Worm (Caenorhabditis elegans) whole organism, young adult: ENCODE data around the gene mgl-1.

Experiments
- B0019.2 ChIP-seq: fragments of 200-800 bp; sonication (Bioruptor generic); conservative IDR thresholded peaks from 2 replicates; pipeline ENCODE4 v1.3.6; 2022; ENCODE audit warnings: missing genetic modification reagents, missing genetic modification characterization, missing compliant biosample characterization
- D2030.7 ChIP-seq: fragments of 200-800 bp; sonication (Bioruptor generic); IDR thresholded peaks from 2 replicates; pipeline ENCODE4 v1.3.6; 2022; ENCODE audit warnings: missing genetic modification reagents, missing genetic modification characterization, missing compliant biosample characterization
- F10E7.11 ChIP-seq: sonication (generic microtip); optimal IDR thresholded peaks from 2 replicates; lab custom pipeline; 2017; ENCODE audit warnings: mild to moderate bottlenecking, missing genetic modification characterization, moderate library complexity, missing compliant biosample characterization
- F37B4.10 ChIP-seq: fragments of 200-800 bp; sonication (Bioruptor generic); IDR thresholded peaks from 2 replicates; pipeline ENCODE4 v1.3.6; 2022; ENCODE audit warnings: missing genetic modification characterization, missing compliant biosample characterization
- F55B11.4 ChIP-seq: sonication (generic microtip); optimal IDR thresholded peaks from 2 replicates; lab custom pipeline; 2016; ENCODE audit warnings: missing compliant biosample characterization, missing genetic modification characterization, borderline replicate concordance; ENCODE audit not compliant: insufficient read depth
- T07F8.4 ChIP-seq: sonication (generic microtip); optimal IDR thresholded peaks from 2 replicates; lab custom pipeline; 2016; ENCODE audit warnings: mild to moderate bottlenecking, missing genetic modification characterization, moderate library complexity, missing compliant biosample characterization
- T26A5.8 ChIP-seq: sonication (generic microtip); optimal IDR thresholded peaks from 2 replicates; lab custom pipeline; 2016; ENCODE audit warnings: missing genetic modification characterization, missing compliant biosample characterization
- Y56A3A.18 ChIP-seq: fragments of 200-800 bp; sonication (Bioruptor generic); IDR thresholded peaks from 2 replicates; pipeline ENCODE4 v1.3.6; 2022; ENCODE audit warnings: missing genetic modification reagents, missing genetic modification characterization, missing compliant biosample characterization
- Y67H2A.10 ChIP-seq: fragments of 200-800 bp; sonication (Bioruptor generic); conservative IDR thresholded peaks from 2 replicates; pipeline ENCODE4 v1.3.6; 2022; ENCODE audit warnings: missing genetic modification reagents, missing genetic modification characterization, missing compliant biosample characterization
- Y79H2A.3 ChIP-seq: fragments of 200-800 bp; sonication (Bioruptor generic); conservative IDR thresholded peaks from 2 replicates; pipeline ENCODE4 v1.3.6; 2022; ENCODE audit warnings: missing genetic modification reagents, missing genetic modification characterization, missing compliant biosample characterization
- Y95B8A.8 ChIP-seq: fragments of 200-800 bp; sonication (Bioruptor generic); IDR thresholded peaks from 2 replicates; pipeline ENCODE4 v1.3.6; 2022; ENCODE audit warnings: missing genetic modification reagents, missing genetic modification characterization, missing compliant biosample characterization
- akir-1 ChIP-seq: fragments of 200-800 bp; sonication (Bioruptor generic); optimal IDR thresholded peaks from 2 replicates; lab custom pipeline; 2018; ENCODE audit warnings: mild to moderate bottlenecking, missing genetic modification characterization, moderate library complexity, missing compliant biosample characterization
- attf-3 ChIP-seq: fragments of 200-800 bp; sonication (Bioruptor generic); conservative IDR thresholded peaks from 2 replicates; pipeline ENCODE4 v1.3.6; 2022; ENCODE audit warnings: missing genetic modification reagents, missing genetic modification characterization, missing compliant biosample characterization
- attf-6 ChIP-seq: fragments of 200-800 bp; sonication (Bioruptor generic); IDR thresholded peaks from 2 replicates; pipeline ENCODE4 v1.3.6; 2022; ENCODE audit warnings: missing genetic modification reagents, missing genetic modification characterization, missing compliant biosample characterization
- ceh-40 ChIP-seq: fragments of 200-800 bp; sonication (Bioruptor generic); IDR thresholded peaks from 2 replicates; pipeline ENCODE4 v1.3.6; 2022; ENCODE audit warnings: missing genetic modification characterization, missing compliant biosample characterization
- ceh-91 ChIP-seq: fragments of 200-800 bp; sonication (Bioruptor generic); IDR thresholded peaks from 2 replicates; pipeline ENCODE4 v1.3.6; 2022; ENCODE audit warnings: missing genetic modification reagents, missing genetic modification characterization, missing compliant biosample characterization
- chd-7 ChIP-seq: sonication (generic microtip); optimal IDR thresholded peaks from 2 replicates; lab custom pipeline; 2016; ENCODE audit warnings: mild to moderate bottlenecking, missing genetic modification characterization, moderate library complexity, missing compliant biosample characterization
- dpl-1 ChIP-seq: fragments of 150-350 bp; optimal IDR thresholded peaks from 2 replicates; lab custom pipeline; 2014; ENCODE audit warnings: missing biosample characterization, missing genetic modification reagents, missing genetic modification characterization
- egl-18 ChIP-seq: fragments of 200-800 bp; sonication (Bioruptor generic); IDR thresholded peaks from 2 replicates; pipeline ENCODE4 v1.3.6; 2022; ENCODE audit warnings: missing genetic modification reagents, missing genetic modification characterization, missing compliant biosample characterization
- hlh-12 ChIP-seq: sonication (generic microtip); optimal IDR thresholded peaks from 2 replicates; lab custom pipeline; 2016; ENCODE audit warnings: missing genetic modification characterization, missing compliant biosample characterization
- hmg-1.2 ChIP-seq: fragments of 200-800 bp; sonication (Bioruptor generic); IDR thresholded peaks from 2 replicates; pipeline ENCODE4 v1.3.6; 2022; ENCODE audit warnings: missing genetic modification reagents, missing genetic modification characterization, missing compliant biosample characterization
- hrde-1 ChIP-seq: sonication (generic microtip); optimal IDR thresholded peaks from 2 replicates; lab custom pipeline; 2016; ENCODE audit warnings: missing genetic modification characterization, mild to moderate bottlenecking, missing compliant biosample characterization, moderate library complexity, missing genotype, missing genetic modification reagents, borderline replicate concordance
- hsf-1 ChIP-seq: fragments of 200-800 bp; sonication (Bioruptor generic); IDR thresholded peaks from 2 replicates; pipeline ENCODE4 v1.3.6; 2022; ENCODE audit warnings: missing genetic modification reagents, missing genetic modification characterization, missing compliant biosample characterization
- lin-40 ChIP-seq: sonication (generic microtip); optimal IDR thresholded peaks from 2 replicates; lab custom pipeline; 2016; ENCODE audit warnings: missing genetic modification characterization, mild to moderate bottlenecking, missing compliant biosample characterization, missing genotype, missing genetic modification reagents
- lir-1 ChIP-seq: fragments of 200-800 bp; sonication (Bioruptor generic); conservative IDR thresholded peaks from 2 replicates; pipeline ENCODE4 v1.3.6; 2022; ENCODE audit warnings: missing genetic modification reagents, missing genetic modification characterization, missing compliant biosample characterization
- lsl-1 ChIP-seq: fragments of 200-800 bp; sonication (Bioruptor generic); optimal IDR thresholded peaks from 2 replicates; lab custom pipeline; 2018; ENCODE audit warnings: mild to moderate bottlenecking, missing genetic modification characterization, moderate library complexity, missing compliant biosample characterization
- madf-10 ChIP-seq: sonication (generic microtip); optimal IDR thresholded peaks from 2 replicates; lab custom pipeline; 2016; ENCODE audit warnings: mild to moderate bottlenecking, missing genetic modification characterization, missing compliant biosample characterization
- madf-8 ChIP-seq: fragments of 200-800 bp; sonication (Bioruptor generic); conservative IDR thresholded peaks from 2 replicates; pipeline ENCODE4 v1.3.6; 2022; ENCODE audit warnings: missing genetic modification reagents, missing genetic modification characterization, missing compliant biosample characterization
- mcd-1 ChIP-seq: fragments of 200-800 bp; sonication (Bioruptor generic); IDR thresholded peaks from 2 replicates; pipeline ENCODE4 v1.3.6; 2022; ENCODE audit warnings: missing genetic modification reagents, missing genetic modification characterization, missing compliant biosample characterization
- mel-28 ChIP-seq: sonication (generic microtip); optimal IDR thresholded peaks from 2 replicates; lab custom pipeline; 2016; ENCODE audit warnings: borderline replicate concordance, mild to moderate bottlenecking, missing genetic modification characterization, missing compliant biosample characterization
- mxl-1 ChIP-seq: sonication (generic microtip); optimal IDR thresholded peaks from 2 replicates; lab custom pipeline; 2016; ENCODE audit warnings: missing genetic modification characterization, missing compliant biosample characterization
- nfya-1 ChIP-seq: sonication (generic microtip); optimal IDR thresholded peaks from 2 replicates; lab custom pipeline; 2017; ENCODE audit warnings: antibody characterized with exemption, missing compliant biosample characterization, missing genetic modification characterization, borderline replicate concordance; ENCODE audit not compliant: insufficient read depth
- nfya-2 ChIP-seq: fragments of 200-800 bp; sonication (Bioruptor generic); IDR thresholded peaks from 2 replicates; pipeline ENCODE4 v1.3.6; 2022; ENCODE audit warnings: missing genetic modification reagents, missing genetic modification characterization, missing compliant biosample characterization
- nfyb-1 ChIP-seq: fragments of 200-800 bp; sonication (Bioruptor generic); IDR thresholded peaks from 2 replicates; pipeline ENCODE4 v1.3.6; 2022; ENCODE audit warnings: missing genetic modification reagents, missing genetic modification characterization, missing compliant biosample characterization
- nhr-179 ChIP-seq: sonication (generic microtip); optimal IDR thresholded peaks from 2 replicates; lab custom pipeline; 2016; ENCODE audit warnings: mild to moderate bottlenecking, missing genetic modification characterization, missing compliant biosample characterization
- pbrm-1 ChIP-seq: fragments of 200-800 bp; sonication (Bioruptor generic); IDR thresholded peaks from 2 replicates; pipeline ENCODE4 v1.3.6; 2022; ENCODE audit warnings: missing genetic modification reagents, missing genetic modification characterization, missing compliant biosample characterization
- pha-4 ChIP-seq: fragments of 150-350 bp; sonication (generic microtip); optimal IDR thresholded peaks from 2 replicates; lab custom pipeline; 2014; ENCODE audit warnings: missing biosample characterization, missing genetic modification reagents, missing genetic modification characterization
- snpc-4 ChIP-seq, 5 experiments: fragments of 150-350 bp in 1 of 5; sonication (generic microtip) in 4 of 5; optimal IDR thresholded peaks; 2 replicates each; lab custom pipeline; 2014 to 2018; ENCODE audit warnings: missing genetic modification characterization in 5 of 5, missing biosample characterization in 3 of 5, antibody characterized with exemption in 2 of 5, mild to moderate bottlenecking in 2 of 5, missing compliant biosample characterization in 2 of 5, missing genotype in 2 of 5, moderate library complexity in 2 of 5, missing genetic modification reagents in 1 of 5
- tbx-9 ChIP-seq: sonication (generic microtip); optimal IDR thresholded peaks from 2 replicates; lab custom pipeline; 2016; ENCODE audit warnings: borderline replicate concordance, missing genetic modification characterization, inconsistent platforms, missing compliant biosample characterization
- tlf-1 ChIP-seq: fragments of 200-800 bp; sonication (Bioruptor generic); optimal IDR thresholded peaks from 2 replicates; lab custom pipeline; 2018; ENCODE audit warnings: mild to moderate bottlenecking, missing genetic modification characterization, missing compliant biosample characterization
- unc-130 ChIP-seq: sonication (generic microtip); optimal IDR thresholded peaks from 2 replicates; lab custom pipeline; 2016; ENCODE audit warnings: missing genetic modification reagents, missing genetic modification characterization, missing compliant biosample characterization
- xnd-1 ChIP-seq: sonication (generic microtip); optimal IDR thresholded peaks from 2 replicates; lab custom pipeline; 2016; ENCODE audit warnings: missing genotype, missing genetic modification reagents, missing genetic modification characterization, missing compliant biosample characterization
- zim-3 ChIP-seq: sonication (generic microtip); optimal IDR thresholded peaks from 2 replicates; lab custom pipeline; 2017; ENCODE audit warnings: mild to moderate bottlenecking, missing genetic modification characterization, moderate library complexity, missing compliant biosample characterization
- ztf-25 ChIP-seq: fragments of 200-800 bp; sonication (Bioruptor generic); IDR thresholded peaks from 2 replicates; pipeline ENCODE4 v1.3.6; 2022; ENCODE audit warnings: missing genetic modification reagents, missing genetic modification characterization, missing compliant biosample characterization
- ztf-26 ChIP-seq: sonication (generic microtip); optimal IDR thresholded peaks from 2 replicates; lab custom pipeline; 2017; ENCODE audit warnings: missing genetic modification characterization, missing compliant biosample characterization
- ztf-3 ChIP-seq: fragments of 200-800 bp; sonication (Bioruptor generic); optimal IDR thresholded peaks from 2 replicates; lab custom pipeline; 2018; ENCODE audit warnings: mild to moderate bottlenecking, missing genetic modification characterization, missing compliant biosample characterization

mgl-1 gene

DNA sequence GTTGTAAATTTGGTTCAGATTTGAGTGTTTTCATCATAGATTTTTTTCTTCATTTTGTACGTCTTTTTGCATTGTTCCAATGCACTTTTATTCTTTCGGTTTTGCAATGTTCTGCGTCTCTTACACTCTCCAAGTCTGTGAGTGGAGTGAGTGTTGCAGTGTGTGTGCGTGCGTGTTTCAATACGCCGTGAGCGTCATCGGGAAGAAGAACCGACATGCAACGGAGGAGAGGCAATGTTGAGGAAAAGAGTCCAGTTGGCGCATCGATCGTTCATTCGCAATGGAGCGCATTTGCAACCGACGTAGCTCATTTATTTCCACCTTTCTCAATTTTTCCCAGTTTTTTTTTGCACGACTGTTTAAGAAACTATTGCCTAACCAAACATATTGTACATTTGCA, 17.5 kb downstream of the mgl-1 start, which contains the start of gene ZC506.1 (continued):
- TF ChIP-seq nhr-179 (tag; lab: Kevin White, UChicago) (no peak), hrde-1 (tag; lab: Kevin White, UChicago) (no peak), xnd-1 (no peak), unc-130 (GFP tag; lab: Kevin White, UChicago) (no peak), tbx-9 (tag; lab: Kevin White, UChicago) (no peak), nfya-2 (no peak), attf-3 (GFP tag; lab: Robert Waterston, UW) (no peak), F37B4.10 (GFP tag; lab: Robert Waterston, UW) (no peak), snpc-4 (GFP tag; optimal IDR thresholded peaks at IDR 0.05; lab: Kevin White, UChicago) (no peak), snpc-4 (tag; optimal IDR thresholded peaks at IDR 0.05; lab: Kevin White, UChicago) (peak in 3 of 4 experiments; percentile 64 to 70 (median 64)), hsf-1 (GFP tag; lab: Robert Waterston, UW) (no peak), nfya-1 (no peak), Y95B8A.8 (no peak), Y79H2A.3 (GFP tag; lab: Robert Waterston, UW) (no peak), lsl-1 (no peak), akir-1 (GFP tag; lab: Kevin White, UChicago) (no peak), lin-40 (tag; lab: Kevin White, UChicago) (peak; percentile 94), Y67H2A.10 (GFP tag; lab: Robert Waterston, UW) (peak; percentile 42; the same call in 1 of the 2 replicates), nfyb-1 (peak; percentile 83), ztf-25 (GFP tag; lab: Robert Waterston, UW) (no peak), T07F8.4 (no peak), mxl-1 (tag; lab: Kevin White, UChicago) (no peak), T26A5.8 (tag; lab: Kevin White, UChicago) (no peak), egl-18 (GFP tag; lab: Robert Waterston, UW) (no peak), D2030.7 (GFP tag; lab: Robert Waterston, UW) (no peak), F10E7.11 (tag; lab: Kevin White, UChicago) (no peak), mcd-1 (GFP tag; lab: Robert Waterston, UW) (peak; percentile 99), attf-6 (GFP tag; lab: Robert Waterston, UW) (no peak), madf-10 (peak; percentile 82), dpl-1 (GFP tag; lab: Kevin White, UChicago) (no peak), B0019.2 (no peak), hlh-12 (tag; lab: Kevin White, UChicago) (no peak), hmg-1.2 (GFP tag; lab: Robert Waterston, UW) (peak; percentile 84), zim-3 (tag; lab: Kevin White, UChicago) (no peak), Y56A3A.18 (GFP tag; lab: Robert Waterston, UW) (0 out of 2 replicates have a peak, but pooled peaks have one; percentile 60), ceh-40 (GFP tag; lab: Robert Waterston, UW) (no peak), mel-28 (no peak), chd-7 (peak; percentile 88), ztf-26 (tag; lab: Kevin White, UChicago) (peak; percentile 87), F55B11.4 (no peak), ceh-91 (GFP tag; lab: Robert Waterston, UW) (no peak), tlf-1 (GFP tag; lab: Kevin White, UChicago) (peak; percentile 74), madf-8 (GFP tag; lab: Robert Waterston, UW) (no peak), ztf-3 (peak; percentile 19), pha-4 (no peak), pbrm-1 (GFP tag; lab: Robert Waterston, UW) (peak; percentile 90), lir-1 (peak; percentile 100)
